Worm (Caenorhabditis elegans) whole organism, L3 larva: ENCODE measurements around the gene msra-1.

ENCODE experiments used
- R02D3.7 ChIP-seq: fragments of 150-350 bp; optimal IDR thresholded peaks from 2 replicates; lab custom pipeline; 2014; ENCODE audit warnings: missing biosample characterization, missing genetic modification characterization
- aly-2 ChIP-seq: fragments of 150-350 bp; optimal IDR thresholded peaks from 2 replicates; lab custom pipeline; 2014; ENCODE audit warnings: missing biosample characterization, missing genetic modification characterization
- ama-1 ChIP-seq: fragments of 150-350 bp; optimal IDR thresholded peaks from 2 replicates; lab custom pipeline; 2018
- ceh-16 ChIP-seq: sonication (generic microtip); optimal IDR thresholded peaks from 2 replicates; lab custom pipeline; 2017; ENCODE audit warnings: missing biosample characterization, missing genetic modification characterization
- ceh-28 ChIP-seq: fragments of 150-350 bp; optimal IDR thresholded peaks from 2 replicates; lab custom pipeline; 2014; ENCODE audit warnings: missing biosample characterization, missing genetic modification reagents, missing genetic modification characterization
- ceh-82 ChIP-seq: fragments of 150-350 bp; optimal IDR thresholded peaks from 2 replicates; lab custom pipeline; 2014; ENCODE audit warnings: missing biosample characterization, missing genetic modification characterization
- daf-12 ChIP-seq: fragments of 150-350 bp; optimal IDR thresholded peaks from 2 replicates; lab custom pipeline; 2014; ENCODE audit warnings: missing biosample characterization, missing genetic modification reagents, missing genetic modification characterization
- egl-27 ChIP-seq: sonication (generic microtip); optimal IDR thresholded peaks from 4 replicates; lab custom pipeline; 2017; ENCODE audit warnings: missing biosample characterization, missing genetic modification reagents, missing genetic modification characterization
- egl-5 ChIP-seq: fragments of 150-350 bp; optimal IDR thresholded peaks from 2 replicates; lab custom pipeline; 2017; ENCODE audit warnings: missing biosample characterization, missing genetic modification reagents, missing genetic modification characterization, inconsistent platforms
- elt-1 ChIP-seq: fragments of 150-350 bp; optimal IDR thresholded peaks from 2 replicates; lab custom pipeline; 2014; ENCODE audit warnings: missing biosample characterization, missing genetic modification characterization
- elt-2 ChIP-seq: sonication (generic microtip); optimal IDR thresholded peaks from 2 replicates; lab custom pipeline; 2016; ENCODE audit warnings: missing genetic modification reagents, mild to moderate bottlenecking, missing genetic modification characterization, missing compliant biosample characterization
- elt-3 ChIP-seq, 3 experiments: fragments of 150-350 bp in 1 of 3; sonication (generic microtip) in 2 of 3; optimal IDR thresholded peaks; 2 replicates in 2 of 3; 4 replicates in 1 of 3; lab custom pipeline; 2014 to 2017; ENCODE audit warnings: missing biosample characterization in 3 of 3, missing genetic modification characterization in 3 of 3
- eor-1 ChIP-seq, 2 experiments: fragments of 150-350 bp; optimal IDR thresholded peaks; 2 replicates each; lab custom pipeline; 2014 to 2018; ENCODE audit warnings: missing biosample characterization in 2 of 2, missing genetic modification characterization in 2 of 2
- fkh-10 ChIP-seq: sonication (generic microtip); optimal IDR thresholded peaks from 2 replicates; lab custom pipeline; 2017; ENCODE audit warnings: missing biosample characterization, missing genetic modification reagents, missing genetic modification characterization
- fos-1 ChIP-seq: fragments of 150-350 bp; optimal IDR thresholded peaks from 2 replicates; lab custom pipeline; 2014; ENCODE audit warnings: missing biosample characterization, missing genetic modification characterization
- hmg-11 ChIP-seq: sonication (generic microtip); optimal IDR thresholded peaks from 2 replicates; lab custom pipeline; 2016; ENCODE audit warnings: missing genetic modification characterization, missing compliant biosample characterization
- jun-1 ChIP-seq: fragments of 150-350 bp; optimal IDR thresholded peaks from 2 replicates; lab custom pipeline; 2014; ENCODE audit warnings: missing biosample characterization, missing genetic modification reagents, missing genetic modification characterization
- lin-15B ChIP-seq: fragments of 150-350 bp; optimal IDR thresholded peaks from 2 replicates; lab custom pipeline; 2014; ENCODE audit warnings: missing biosample characterization, missing genetic modification characterization
- lin-39 ChIP-seq: fragments of 150-350 bp; optimal IDR thresholded peaks from 2 replicates; lab custom pipeline; 2018; ENCODE audit warnings: missing biosample characterization, missing genetic modification reagents, missing genetic modification characterization
- lsy-12 ChIP-seq: sonication (generic microtip); optimal IDR thresholded peaks from 2 replicates; lab custom pipeline; 2016; ENCODE audit warnings: mild to moderate bottlenecking, missing genetic modification characterization, missing compliant biosample characterization
- mdl-1 ChIP-seq: fragments of 150-350 bp; optimal IDR thresholded peaks from 2 replicates; lab custom pipeline; 2014; ENCODE audit warnings: missing biosample characterization, missing genetic modification characterization
- mml-1 ChIP-seq: fragments of 150-350 bp; sonication (generic microtip); optimal IDR thresholded peaks from 3 replicates; lab custom pipeline; 2014; ENCODE audit warnings: missing biosample characterization, missing genetic modification characterization
- nfya-1 ChIP-seq: sonication (generic microtip); optimal IDR thresholded peaks from 2 replicates; lab custom pipeline; 2017; ENCODE audit warnings: missing genetic modification characterization, mild to moderate bottlenecking, missing compliant biosample characterization, antibody characterized with exemption, moderate library complexity; ENCODE audit not compliant: insufficient read depth
- nhr-11 ChIP-seq: fragments of 150-350 bp; optimal IDR thresholded peaks from 2 replicates; lab custom pipeline; 2014; ENCODE audit warnings: missing biosample characterization, missing genetic modification characterization
- nhr-12 ChIP-seq: fragments of 150-350 bp; optimal IDR thresholded peaks from 2 replicates; lab custom pipeline; 2014; ENCODE audit warnings: missing biosample characterization, missing genetic modification characterization
- nhr-23 ChIP-seq: fragments of 150-350 bp; optimal IDR thresholded peaks from 2 replicates; lab custom pipeline; 2014; ENCODE audit warnings: missing biosample characterization, missing genetic modification reagents, missing genetic modification characterization
- nhr-237 ChIP-seq: fragments of 150-350 bp; optimal IDR thresholded peaks from 2 replicates; lab custom pipeline; 2014; ENCODE audit warnings: missing biosample characterization, missing genetic modification characterization
- nhr-25 ChIP-seq: sonication (generic microtip); optimal IDR thresholded peaks from 2 replicates; lab custom pipeline; 2017; ENCODE audit warnings: missing biosample characterization, missing genetic modification characterization
- nhr-28 ChIP-seq: fragments of 150-350 bp; optimal IDR thresholded peaks from 2 replicates; lab custom pipeline; 2014; ENCODE audit warnings: missing biosample characterization, missing genetic modification characterization
- nhr-43 ChIP-seq: sonication (generic microtip); optimal IDR thresholded peaks from 2 replicates; lab custom pipeline; 2016; ENCODE audit warnings: mild to moderate bottlenecking, missing genetic modification characterization, missing compliant biosample characterization; ENCODE audit not compliant: poor library complexity, severe bottlenecking
- nhr-67 ChIP-seq: fragments of 150-350 bp; optimal IDR thresholded peaks from 2 replicates; lab custom pipeline; 2014; ENCODE audit warnings: missing biosample characterization, missing genetic modification characterization
- nhr-76 ChIP-seq: fragments of 150-350 bp; sonication (generic microtip); optimal IDR thresholded peaks from 5 replicates; lab custom pipeline; 2014; ENCODE audit warnings: missing biosample characterization, missing genetic modification characterization
- nhr-77 ChIP-seq: fragments of 150-350 bp; optimal IDR thresholded peaks from 2 replicates; lab custom pipeline; 2014; ENCODE audit warnings: missing biosample characterization, missing genetic modification characterization
- pha-4 ChIP-seq: fragments of 150-350 bp; optimal IDR thresholded peaks from 2 replicates; lab custom pipeline; 2014; ENCODE audit warnings: missing biosample characterization, missing genetic modification reagents, missing genetic modification characterization
- pqm-1 ChIP-seq: fragments of 150-350 bp; optimal IDR thresholded peaks from 2 replicates; lab custom pipeline; 2017; ENCODE audit warnings: missing biosample characterization, missing genetic modification characterization, inconsistent platforms
- skn-1 ChIP-seq: fragments of 150-350 bp; optimal IDR thresholded peaks from 2 replicates; lab custom pipeline; 2014; ENCODE audit warnings: missing biosample characterization, missing genetic modification characterization
- snpc-4 ChIP-seq: fragments of 150-350 bp; optimal IDR thresholded peaks from 2 replicates; lab custom pipeline; 2014; ENCODE audit warnings: missing biosample characterization, missing genetic modification characterization
- tbx-2 ChIP-seq: sonication (generic microtip); optimal IDR thresholded peaks from 2 replicates; lab custom pipeline; 2016; ENCODE audit warnings: mild to moderate bottlenecking, missing genetic modification characterization, missing compliant biosample characterization
- zag-1 ChIP-seq: fragments of 150-350 bp; optimal IDR thresholded peaks from 2 replicates; lab custom pipeline; 2014; ENCODE audit warnings: missing biosample characterization, missing genetic modification characterization
- ztf-4 ChIP-seq: fragments of 150-350 bp; optimal IDR thresholded peaks from 2 replicates; lab custom pipeline; 2014; ENCODE audit warnings: missing biosample characterization, missing genetic modification characterization

The msra-1 gene

DNA sequence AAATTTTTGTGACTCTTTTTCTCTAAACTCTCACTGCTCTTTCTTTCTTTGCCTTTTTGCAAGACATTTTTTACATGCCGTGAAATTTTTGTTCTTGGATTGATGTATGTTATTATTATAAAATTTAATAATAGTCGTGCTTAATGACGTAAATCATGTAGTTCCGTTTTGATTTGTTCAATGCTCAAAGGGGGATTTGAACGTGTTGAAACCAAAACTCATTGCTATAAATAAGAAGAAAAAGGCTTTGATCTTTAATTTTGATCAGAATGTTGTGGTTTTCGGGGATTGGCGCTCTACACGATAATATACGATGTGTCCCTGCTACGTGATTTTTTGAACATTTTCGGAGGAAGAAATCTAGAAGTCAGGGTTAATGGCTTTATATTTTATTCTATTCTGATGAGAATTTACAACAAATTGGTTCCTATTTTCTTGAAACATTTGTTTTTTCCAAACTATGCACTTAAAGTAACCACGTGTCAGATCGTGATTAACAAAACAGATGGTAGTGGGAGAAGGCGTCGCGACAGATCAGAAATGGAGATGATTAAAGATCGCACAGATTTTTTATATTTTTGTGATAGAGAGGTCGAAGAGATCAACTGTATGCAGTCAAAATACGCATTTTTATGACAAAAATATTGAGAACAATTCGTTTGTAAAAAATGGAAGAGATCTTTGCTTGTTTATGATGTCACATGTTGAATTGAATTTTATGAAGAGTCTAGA, 22.1 kb downstream of the msra-1 start:
- no peak for TF ChIP-seq elt-2
- TF ChIP-seq nhr-25 (tag; lab: Kevin White, UChicago): no peak
- TF ChIP-seq zag-1 (tag; lab: Kevin White, UChicago): no peak
- no peak for TF ChIP-seq nhr-77
- no peak for TF ChIP-seq skn-1 (tag; lab: Kevin White, UChicago)
- TF ChIP-seq mml-1 (tag; lab: Kevin White, UChicago): no peak
- TF ChIP-seq ztf-4 (tag; lab: Kevin White, UChicago): no peak
- no peak for TF ChIP-seq jun-1 (tag; lab: Kevin White, UChicago)
- TF ChIP-seq ama-1 (lab: Kevin White, UChicago): no peak
- no peak for TF ChIP-seq nhr-28
- no peak for TF ChIP-seq elt-3 (tag; optimal IDR thresholded peaks at IDR 0.05; lab: Kevin White, UChicago)
- TF ChIP-seq nhr-12: no peak
- TF ChIP-seq nhr-237 (tag; lab: Kevin White, UChicago): no peak
- TF ChIP-seq fos-1 (tag; lab: Kevin White, UChicago): no peak

DNA sequence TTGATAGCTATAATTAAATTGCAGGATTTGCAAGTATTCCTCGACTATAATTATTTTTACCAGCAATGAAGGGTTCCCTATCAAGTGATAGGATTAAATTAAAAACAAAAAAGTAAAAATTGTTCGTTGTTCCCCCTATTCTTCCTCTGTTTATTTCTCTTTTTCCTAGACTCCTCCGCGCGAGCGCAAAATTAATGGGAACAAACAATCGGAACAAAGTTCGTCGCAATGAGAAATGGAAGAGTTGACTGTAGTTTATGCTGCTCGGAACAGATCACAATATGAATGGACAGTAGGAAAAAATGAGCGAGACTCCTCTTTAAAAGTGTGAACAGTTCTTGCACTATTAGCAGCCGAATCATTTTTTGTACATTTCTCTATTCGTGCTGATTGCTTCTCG, 23.1 kb downstream of the msra-1 start:
- TF ChIP-seq pha-4 (tag; lab: Kevin White, UChicago) (peak; percentile 73), ceh-16 (no peak), elt-3 (tag; optimal IDR thresholded peaks at IDR 0.05; lab: Kevin White, UChicago) (no peak), R02D3.7 (no peak), ama-1 (lab: Kevin White, UChicago) (peak; percentile 65)

DNA sequence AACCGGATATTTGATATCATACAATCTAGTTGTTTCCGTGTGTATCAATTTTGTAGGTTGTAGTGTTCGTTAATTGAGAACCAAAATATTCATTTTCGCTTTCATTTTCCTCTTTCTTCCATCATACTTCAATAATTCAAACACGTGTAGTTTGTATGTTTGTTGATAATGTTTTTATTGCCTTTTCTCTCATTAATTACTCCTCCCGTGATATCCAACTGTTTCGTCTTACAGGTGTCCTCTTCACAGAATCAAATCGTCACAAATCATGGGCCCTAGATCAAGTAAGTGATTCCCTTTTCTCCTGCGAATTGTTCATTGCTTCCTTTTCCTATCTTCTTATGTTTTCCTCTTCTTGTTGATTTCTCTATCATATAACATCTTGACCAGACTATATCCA, 24.8 kb downstream of the msra-1 start, which contains the start of gene nhr-21:
Gene nhr-21 (plus strand): TSS at position 235 of the 400 bp plus-strand sequence.
- TF ChIP-seq ceh-28 (tag; lab: Kevin White, UChicago): peak; percentile 10
- peak; percentile 24 for TF ChIP-seq nhr-25 (tag; lab: Kevin White, UChicago)
- TF ChIP-seq nhr-23 (tag; lab: Kevin White, UChicago): peak; percentile 50
- TF ChIP-seq elt-1 (tag; lab: Kevin White, UChicago): no peak
- no peak for TF ChIP-seq aly-2 (tag; lab: Kevin White, UChicago)
- TF ChIP-seq egl-5 (tag; lab: Kevin White, UChicago): no peak
- no peak for TF ChIP-seq ceh-82
- TF ChIP-seq nhr-77: no peak
- TF ChIP-seq eor-1 (tag; optimal IDR thresholded peaks at IDR 0.05; lab: Kevin White, UChicago): no peak
- TF ChIP-seq daf-12: no peak
- TF ChIP-seq nfya-1 (tag; lab: Kevin White, UChicago): peak; percentile 35
- no peak for TF ChIP-seq mdl-1 (tag; lab: Kevin White, UChicago)
- no peak for TF ChIP-seq nhr-237 (tag; lab: Kevin White, UChicago)
- no peak for TF ChIP-seq zag-1 (tag; lab: Kevin White, UChicago)
- no peak for TF ChIP-seq nhr-43
- peak; percentile 52 for TF ChIP-seq ama-1 (lab: Kevin White, UChicago)
- no peak for TF ChIP-seq snpc-4 (tag; lab: Kevin White, UChicago)
- TF ChIP-seq nhr-67 (tag; lab: Kevin White, UChicago): no peak
- TF ChIP-seq nhr-28: no peak
- no peak for TF ChIP-seq fkh-10
- TF ChIP-seq elt-3 (tag; optimal IDR thresholded peaks at IDR 0.05; lab: Kevin White, UChicago): peak in 1 of 3 experiments; percentile 56
- TF ChIP-seq ztf-4 (tag; lab: Kevin White, UChicago): no peak

DNA sequence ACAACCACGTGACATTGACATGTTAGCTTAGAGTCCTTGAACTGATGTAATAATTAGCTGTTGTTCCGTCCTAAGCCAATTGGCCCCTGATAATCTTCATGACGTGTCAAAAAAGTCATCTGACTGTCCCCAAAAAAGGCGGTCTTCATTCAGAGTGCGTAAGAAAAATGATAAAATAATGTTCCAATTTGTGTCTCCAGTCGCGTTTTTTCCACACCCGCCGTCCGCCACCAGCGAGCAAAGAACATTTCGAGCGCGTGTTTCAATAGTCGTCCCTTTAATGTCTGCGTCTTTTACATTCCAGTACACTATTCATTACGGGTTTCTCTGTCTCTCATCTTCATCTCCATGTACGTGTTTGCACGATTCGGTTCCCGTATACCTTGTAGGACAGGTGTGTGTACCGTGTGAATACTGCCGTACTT, 26.4 kb downstream of the msra-1 start:
- peak; percentile 10 for TF ChIP-seq R02D3.7
- peak; percentile 63 for TF ChIP-seq mdl-1 (tag; lab: Kevin White, UChicago)
- TF ChIP-seq nhr-237 (tag; lab: Kevin White, UChicago): no peak
- TF ChIP-seq nhr-25 (tag; lab: Kevin White, UChicago): peak; percentile 90
- no peak for TF ChIP-seq nhr-28
- peak; percentile 67 for TF ChIP-seq lin-39 (tag; lab: Kevin White, UChicago)
- TF ChIP-seq jun-1 (tag; lab: Kevin White, UChicago): peak; percentile 83
- peak; percentile 94 for TF ChIP-seq elt-2
- TF ChIP-seq nhr-43: peak; percentile 99
- no peak for TF ChIP-seq fos-1 (tag; lab: Kevin White, UChicago)
- peak in 2 of 3 experiments; percentile 34 to 69 for TF ChIP-seq elt-3 (tag; optimal IDR thresholded peaks at IDR 0.05; lab: Kevin White, UChicago)
- TF ChIP-seq aly-2 (tag; lab: Kevin White, UChicago): no peak
- TF ChIP-seq hmg-11 (tag; lab: Kevin White, UChicago): peak; percentile 61
- peak; percentile 75 for TF ChIP-seq tbx-2 (tag; lab: Kevin White, UChicago)
- TF ChIP-seq lsy-12 (tag; lab: Kevin White, UChicago): peak; percentile 66
- TF ChIP-seq lin-15B (tag; lab: Kevin White, UChicago): peak; percentile 2
- TF ChIP-seq pqm-1 (tag; lab: Kevin White, UChicago): peak; percentile 95
- TF ChIP-seq egl-27 (tag; lab: Kevin White, UChicago): no peak
- peak; percentile 72 for TF ChIP-seq nfya-1 (tag; lab: Kevin White, UChicago)
- TF ChIP-seq nhr-11 (tag; lab: Kevin White, UChicago): no peak
- TF ChIP-seq nhr-77: no peak
- no peak for TF ChIP-seq nhr-76 (tag; lab: Kevin White, UChicago)
- peak; percentile 37 for TF ChIP-seq snpc-4 (tag; lab: Kevin White, UChicago)
- peak; percentile 67 for TF ChIP-seq ceh-28 (tag; lab: Kevin White, UChicago)
- TF ChIP-seq ama-1 (lab: Kevin White, UChicago): peak; percentile 17
- peak; percentile 91 for TF ChIP-seq pha-4 (tag; lab: Kevin White, UChicago)
- TF ChIP-seq ztf-4 (tag; lab: Kevin White, UChicago): peak; percentile 53
- peak; percentile 92 for TF ChIP-seq nhr-23 (tag; lab: Kevin White, UChicago)
- no peak for TF ChIP-seq nhr-67 (tag; lab: Kevin White, UChicago)
